Fruit fly (Drosophila melanogaster) whole organism, wandering third instar larva: Measurements from ENCODE around the gene CG43954.

Experiments used
- CG32264 ChIP-seq: fragments of 200-800 bp; sonication (Bioruptor generic); optimal IDR thresholded peaks from 2 replicates; lab custom pipeline; 2016; ENCODE audit warnings: missing biosample characterization, missing genetic modification characterization
- CrebA ChIP-seq: fragments of 200-800 bp; sonication (Bioruptor generic); optimal IDR thresholded peaks from 2 replicates; lab custom pipeline; 2016; ENCODE audit warnings: missing biosample characterization, mild to moderate bottlenecking, missing genetic modification characterization, borderline replicate concordance
- Dfd ChIP-seq: fragments of >200 bp; optimal IDR thresholded peaks from 2 replicates; lab custom pipeline; 2017; ENCODE audit warnings: missing biosample characterization, missing genetic modification characterization
- Dif ChIP-seq: fragments of 200-275, 200-300 bp; sonication (Bioruptor generic); optimal IDR thresholded peaks from 2 replicates; lab custom pipeline; 2018; ENCODE audit warnings: missing biosample characterization, missing genetic modification characterization; ENCODE audit not compliant: partially characterized antibody
- HLH106 ChIP-seq: fragments of 200-800 bp; optimal IDR thresholded peaks from 3 replicates; lab custom pipeline; 2019; ENCODE audit warnings: missing biosample characterization, mild to moderate bottlenecking, missing genetic modification characterization, moderate library complexity
- Hnf4 ChIP-seq: fragments of 200-800 bp; sonication (Bioruptor generic); optimal IDR thresholded peaks from 2 replicates; lab custom pipeline; 2016; ENCODE audit warnings: missing biosample characterization, mild to moderate bottlenecking, missing genetic modification characterization
- Hr78 ChIP-seq: fragments of >200 bp; optimal IDR thresholded peaks from 2 replicates; lab custom pipeline; 2017; ENCODE audit warnings: missing biosample characterization, missing genetic modification characterization
- Mio ChIP-seq: sonication (Bioruptor generic); optimal IDR thresholded peaks from 2 replicates; lab custom pipeline; 2016; ENCODE audit warnings: missing biosample characterization, missing genetic modification characterization
- Myc ChIP-seq: fragments of >200 bp; optimal IDR thresholded peaks from 2 replicates; lab custom pipeline; 2017
- N ChIP-seq: fragments of >200 bp; optimal IDR thresholded peaks from 2 replicates; lab custom pipeline; 2018; ENCODE audit warnings: missing biosample characterization, missing external identifiers, missing genetic modification characterization
- OdsH ChIP-seq: fragments of 200-800 bp; sonication (Bioruptor generic); optimal IDR thresholded peaks from 2 replicates; lab custom pipeline; 2016; ENCODE audit warnings: missing biosample characterization, mild to moderate bottlenecking, missing genetic modification characterization
- Rel ChIP-seq, 2 experiments: fragments of 200-800 bp; sonication (Bioruptor generic) in 1 of 2; optimal IDR thresholded peaks; 2 replicates in 1 of 2; 3 replicates in 1 of 2; lab custom pipeline; 2016 to 2019; ENCODE audit warnings: mild to moderate bottlenecking in 2 of 2, missing biosample characterization in 2 of 2, missing genetic modification characterization in 2 of 2, moderate library complexity in 1 of 2
- Sp1 ChIP-seq: fragments of 200-800 bp; sonication (Bioruptor generic); optimal IDR thresholded peaks from 3 replicates; lab custom pipeline; 2019; ENCODE audit warnings: missing biosample characterization, mild to moderate bottlenecking, missing genetic modification characterization, moderate library complexity
- Vsx2 ChIP-seq: fragments of 200-300, 225-300 bp; sonication (Bioruptor generic); optimal IDR thresholded peaks from 2 replicates; lab custom pipeline; 2018; ENCODE audit warnings: missing biosample characterization, missing genetic modification characterization; ENCODE audit not compliant: partially characterized antibody
- brk ChIP-seq: fragments of 200-800 bp; sonication (Bioruptor generic); optimal IDR thresholded peaks from 2 replicates; lab custom pipeline; 2016; ENCODE audit warnings: missing biosample characterization, mild to moderate bottlenecking, missing genetic modification characterization
- dl ChIP-seq, 2 experiments: fragments of 175-275, 200-275 bp in 1 of 2; fragments of 200-275 bp in 1 of 2; sonication (Bioruptor generic); optimal IDR thresholded peaks; lab custom pipeline; 2018; ENCODE audit warnings: mild to moderate bottlenecking in 2 of 2, missing biosample characterization in 2 of 2, missing genetic modification characterization in 2 of 2, moderate library complexity in 2 of 2; ENCODE audit not compliant: partially characterized antibody in 2 of 2, insufficient read depth in 1 of 2
- dmrt93B ChIP-seq: fragments of 200-800 bp; sonication (Bioruptor generic); optimal IDR thresholded peaks from 2 replicates; lab custom pipeline; 2018; ENCODE audit warnings: missing biosample characterization, mild to moderate bottlenecking, missing genetic modification characterization
- dsf ChIP-seq: sonication (Bioruptor generic); optimal IDR thresholded peaks from 2 replicates; lab custom pipeline; 2016; ENCODE audit warnings: missing biosample characterization, missing genetic modification characterization, borderline replicate concordance
- foxo ChIP-seq, 2 experiments: fragments of 200-800 bp; sonication (Bioruptor generic); optimal IDR thresholded peaks; 2 replicates in 1 of 2; 3 replicates in 1 of 2; lab custom pipeline; 2016 to 2017; ENCODE audit warnings: missing biosample characterization in 2 of 2, missing genetic modification characterization in 2 of 2
- fru ChIP-seq: fragments of 200-800 bp; sonication (Bioruptor generic); optimal IDR thresholded peaks from 3 replicates; lab custom pipeline; 2016; ENCODE audit warnings: missing biosample characterization, mild to moderate bottlenecking, missing genetic modification characterization
- h ChIP-seq: fragments of 200-800 bp; sonication (Bioruptor generic); optimal IDR thresholded peaks from 3 replicates; lab custom pipeline; 2016; ENCODE audit warnings: missing biosample characterization, mild to moderate bottlenecking, missing genetic modification characterization
- jim ChIP-seq: fragments of 175-275, 200-325 bp; sonication (Bioruptor generic); optimal IDR thresholded peaks from 2 replicates; lab custom pipeline; 2016; ENCODE audit warnings: missing biosample characterization, mild to moderate bottlenecking, missing genetic modification characterization
- lola ChIP-seq: fragments of >200 bp; optimal IDR thresholded peaks from 2 replicates; lab custom pipeline; 2017; ENCODE audit warnings: missing biosample characterization, missing genetic modification characterization
- pan ChIP-seq: fragments of >200 bp; optimal IDR thresholded peaks from 2 replicates; lab custom pipeline; 2017
- psq ChIP-seq: fragments of 200-800 bp; sonication (Bioruptor generic); optimal IDR thresholded peaks from 3 replicates; lab custom pipeline; 2017; ENCODE audit warnings: missing biosample characterization, mild to moderate bottlenecking, missing genetic modification characterization, moderate library complexity
- rgr ChIP-seq: fragments of 200-800 bp; sonication (Bioruptor generic); optimal IDR thresholded peaks from 3 replicates; lab custom pipeline; 2016; ENCODE audit warnings: missing biosample characterization, mild to moderate bottlenecking, missing genetic modification characterization
- sage ChIP-seq: fragments of 200-800 bp; sonication (Bioruptor generic); optimal IDR thresholded peaks from 2 replicates; lab custom pipeline; 2016; ENCODE audit warnings: missing biosample characterization, mild to moderate bottlenecking, missing genetic modification characterization
- tai ChIP-seq: sonication (Bioruptor generic); optimal IDR thresholded peaks from 2 replicates; lab custom pipeline; 2016; ENCODE audit warnings: missing biosample characterization, missing genetic modification characterization
- usp ChIP-seq: fragments of >200 bp; optimal IDR thresholded peaks from 2 replicates; lab custom pipeline; 2017; ENCODE audit warnings: missing biosample characterization, missing genetic modification characterization
- woc ChIP-seq: sonication (Bioruptor generic); optimal IDR thresholded peaks from 2 replicates; lab custom pipeline; 2016; ENCODE audit warnings: missing biosample characterization, mild to moderate bottlenecking, missing genetic modification characterization

CG43954 gene

DNA sequence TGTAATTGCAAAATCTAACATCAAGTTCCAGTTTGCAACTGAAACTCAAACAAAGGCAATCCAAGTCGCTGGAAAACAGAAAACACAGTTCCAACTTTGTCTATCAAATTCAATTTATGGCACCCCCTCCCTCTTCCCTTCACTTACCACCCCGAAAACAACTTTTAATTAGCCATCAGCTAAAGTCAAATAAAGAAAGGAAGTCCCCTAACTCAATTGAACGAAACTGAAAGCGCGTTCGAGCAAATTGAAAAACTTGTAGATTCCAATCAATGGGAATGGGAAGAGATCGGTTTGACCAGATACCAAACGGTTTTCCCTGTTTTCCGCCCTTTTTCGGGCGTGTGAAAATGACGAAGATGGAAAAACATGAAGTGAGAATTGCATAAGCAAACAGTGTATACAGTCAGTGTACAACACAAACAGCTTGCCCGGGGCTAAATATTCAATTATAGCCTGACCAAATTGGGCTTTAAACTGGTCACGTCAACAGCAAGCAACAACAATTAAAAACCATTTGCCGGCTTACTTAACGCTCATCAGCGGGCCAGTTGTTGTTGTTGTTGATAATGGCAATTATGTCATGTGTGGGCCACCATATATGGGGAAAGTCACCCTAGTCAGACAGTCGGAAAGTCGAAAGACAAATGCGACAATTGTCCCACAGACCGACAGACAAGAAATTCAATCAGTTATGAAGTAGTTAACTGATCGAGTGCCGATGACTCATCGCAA is 12.0 kb downstream of the CG43954 start:
- TF ChIP-seq Rel (GFP tag; optimal IDR thresholded peaks at IDR 0.05; lab: Kevin White, UChicago) (no peak), Rel (tag; optimal IDR thresholded peaks at IDR 0.05; lab: Kevin White, UChicago) (peak; percentile 72), foxo (GFP tag; optimal IDR thresholded peaks at IDR 0.05; lab: Kevin White, UChicago) (no peak)

DNA sequence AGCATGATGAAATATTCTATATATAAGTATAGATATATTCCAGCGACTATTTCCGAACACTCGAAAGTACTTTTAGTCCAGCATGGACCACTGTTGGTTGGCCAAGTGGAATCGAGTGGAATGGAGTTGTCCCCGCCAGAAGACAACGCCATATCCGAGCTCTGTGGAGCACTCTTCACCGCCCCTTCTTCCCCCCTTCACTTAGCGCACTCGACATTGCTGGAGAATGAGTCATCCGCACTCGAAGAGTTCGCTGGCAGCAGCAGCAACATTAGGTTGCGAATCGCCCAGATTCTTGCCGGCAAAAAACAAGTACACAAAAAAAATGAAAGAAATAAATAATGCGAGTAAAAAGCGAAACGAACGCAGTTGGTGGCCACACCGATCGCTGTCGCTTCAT is 13.4 kb downstream of the CG43954 start:
- TF ChIP-seq Dif (GFP tag; lab: Kevin White, UChicago) (no peak), h (GFP tag; lab: Kevin White, UChicago) (no peak), Mio (GFP tag; lab: Kevin White, UChicago) (no peak), dmrt93B (no peak), dsf (no peak), OdsH (no peak), Hnf4 (GFP tag; lab: Kevin White, UChicago) (no peak), Myc (lab: Kevin White, UChicago) (no peak), Hr78 (GFP tag; lab: Kevin White, UChicago) (no peak), sage (no peak), Sp1 (GFP tag; lab: Kevin White, UChicago) (no peak), brk (GFP tag; lab: Kevin White, UChicago) (no peak), usp (GFP tag; lab: Kevin White, UChicago) (no peak), tai (no peak), pan (no peak), woc (GFP tag; lab: Kevin White, UChicago) (no peak), dl (GFP tag; optimal IDR thresholded peaks at IDR 0.05; lab: Kevin White, UChicago; ENCODE audit: insufficient read depth in 1 of 2, partially characterized antibody in 2 of 2) (no peak), foxo (GFP tag; optimal IDR thresholded peaks at IDR 0.05; lab: Kevin White, UChicago) (no peak), fru (GFP tag; lab: Kevin White, UChicago) (no peak), jim (no peak)

DNA sequence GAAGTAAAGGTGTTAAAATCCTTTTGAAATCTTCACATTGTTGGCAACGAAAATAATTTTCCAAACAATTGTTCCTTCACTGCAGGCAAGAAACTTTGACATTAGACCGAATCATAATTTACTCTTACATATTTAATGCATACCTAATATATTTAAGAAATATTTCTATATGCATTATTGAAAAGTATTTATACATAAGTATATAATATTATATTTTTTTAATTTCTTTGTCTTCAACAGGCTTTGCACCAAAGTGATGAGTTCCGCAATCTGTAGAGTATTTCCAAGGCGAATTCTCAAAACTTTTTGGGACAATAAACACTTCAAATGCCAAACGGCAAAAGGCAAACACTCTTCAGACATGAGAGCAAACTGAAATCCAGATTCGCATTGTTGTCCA is 14.4 kb downstream of the CG43954 start:
- TF ChIP-seq dmrt93B (no peak), Dfd (GFP tag; lab: Kevin White, UChicago) (no peak), Sp1 (GFP tag; lab: Kevin White, UChicago) (peak; percentile 37), rgr (peak; percentile 28), psq (GFP tag; lab: Kevin White, UChicago) (peak; percentile 39), Hr78 (GFP tag; lab: Kevin White, UChicago) (no peak), h (GFP tag; lab: Kevin White, UChicago) (peak; percentile 33), jim (no peak), Vsx2 (GFP tag; lab: Kevin White, UChicago) (no peak), brk (GFP tag; lab: Kevin White, UChicago) (peak; percentile 10), foxo (GFP tag; optimal IDR thresholded peaks at IDR 0.05; lab: Kevin White, UChicago) (peak in 1 of 2 experiments; percentile 41), OdsH (peak; percentile 27), HLH106 (tag; lab: Kevin White, UChicago) (peak; percentile 56)

DNA sequence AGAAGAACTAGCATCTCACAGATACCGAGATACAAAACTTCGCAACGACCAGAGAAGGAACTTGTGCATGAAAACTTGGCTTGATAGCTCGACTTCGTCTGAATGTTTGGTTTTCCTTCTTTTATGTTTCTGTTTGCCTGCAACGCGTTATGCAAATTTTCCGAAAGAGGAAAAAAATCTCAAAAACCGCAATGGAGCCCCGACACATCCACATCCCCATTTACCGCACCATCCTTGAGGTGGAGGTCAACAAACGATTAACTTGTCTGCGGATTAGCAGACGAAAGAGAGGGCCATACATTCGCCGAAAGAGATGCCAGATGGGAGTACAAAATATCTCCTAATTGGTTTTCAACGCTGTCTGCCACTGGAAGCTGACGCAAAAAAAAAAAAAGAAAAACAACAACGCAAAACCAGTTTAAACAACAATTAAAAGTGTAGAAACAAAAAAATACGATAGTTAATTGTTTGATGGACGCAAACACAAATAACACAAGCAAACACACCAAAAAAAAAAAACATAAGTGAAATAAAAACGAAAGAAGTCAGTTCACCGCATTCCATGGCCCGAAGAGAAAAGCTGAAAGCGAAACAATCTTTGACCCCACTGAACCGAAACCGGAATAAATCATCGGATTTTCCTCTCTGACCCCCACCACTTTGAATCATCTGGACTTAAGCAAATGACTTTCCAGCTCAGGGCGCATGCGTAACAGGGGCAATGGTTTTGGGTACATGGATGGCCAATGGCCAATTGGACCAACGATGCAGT is 16.2 kb downstream of the CG43954 start:
- TF ChIP-seq Mio (GFP tag; lab: Kevin White, UChicago) (no peak), Rel (GFP tag; optimal IDR thresholded peaks at IDR 0.05; lab: Kevin White, UChicago) (no peak), Rel (tag; optimal IDR thresholded peaks at IDR 0.05; lab: Kevin White, UChicago) (no peak), Hnf4 (GFP tag; lab: Kevin White, UChicago) (no peak), dmrt93B (no peak), fru (GFP tag; lab: Kevin White, UChicago) (no peak), lola (GFP tag; lab: Kevin White, UChicago) (no peak), HLH106 (tag; lab: Kevin White, UChicago) (no peak)
- TF ChIP-seq, all 38 proteins: peak for 0

DNA sequence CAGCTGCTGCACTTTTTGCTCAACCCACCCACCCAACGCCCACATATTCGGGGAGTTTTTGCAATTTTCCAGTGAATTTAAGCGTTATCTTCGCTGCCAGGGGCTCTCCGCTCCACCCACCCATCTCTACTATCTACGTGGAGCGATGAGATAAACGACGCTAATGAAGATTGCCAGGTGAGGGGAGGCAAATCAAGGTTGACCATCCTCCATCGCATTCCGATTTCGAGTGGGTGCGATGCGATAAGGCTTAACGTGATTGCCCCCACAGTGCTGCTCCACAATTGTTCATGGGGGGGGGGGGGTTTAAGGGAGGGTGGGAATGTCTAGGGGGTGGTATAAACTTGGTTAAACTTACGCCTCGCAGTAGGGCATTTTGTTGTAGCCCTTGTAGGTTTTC is 17.6 kb downstream of the CG43954 start:
- TF ChIP-seq usp (GFP tag; lab: Kevin White, UChicago) (no peak), rgr (peak; percentile 14), CG32264 (GFP tag; lab: Kevin White, UChicago) (no peak), Myc (lab: Kevin White, UChicago) (no peak), h (GFP tag; lab: Kevin White, UChicago) (peak; percentile 7), foxo (GFP tag; optimal IDR thresholded peaks at IDR 0.05; lab: Kevin White, UChicago) (no peak), jim (no peak), Rel (GFP tag; optimal IDR thresholded peaks at IDR 0.05; lab: Kevin White, UChicago) (no peak), Rel (tag; optimal IDR thresholded peaks at IDR 0.05; lab: Kevin White, UChicago) (peak; percentile 97), tai (no peak), fru (GFP tag; lab: Kevin White, UChicago) (no peak), Vsx2 (GFP tag; lab: Kevin White, UChicago) (peak; percentile 57), Dif (GFP tag; lab: Kevin White, UChicago) (no peak), N (no peak), CrebA (GFP tag; lab: Kevin White, UChicago) (no peak)
